Worm (Caenorhabditis elegans): ENCODE data around the gene mob-2.

ce11 chrX:13163185-13163584 is 6.7 kb downstream of the mob-2 start:
- TF ChIP-seq pha-4 (GFP tag; IDR thresholded peaks at IDR 0.05) = no peak
- no peak for TF ChIP-seq pha-4 (tag; optimal IDR thresholded peaks at IDR 0.05)
- no peak for TF ChIP-seq lin-13 (GFP tag; optimal IDR thresholded peaks at IDR 0.05)
- TF ChIP-seq unc-130 (GFP tag; optimal IDR thresholded peaks at IDR 0.05) = no peak
- TF ChIP-seq snpc-4 (tag; optimal IDR thresholded peaks at IDR 0.05) = no peak
- no peak for TF ChIP-seq nhr-25 (tag; optimal IDR thresholded peaks at IDR 0.05; ENCODE audit: borderline replicate concordance, insufficient read depth)
- peak; percentile 44 for TF ChIP-seq dve-1 (tag; optimal IDR thresholded peaks at IDR 0.05; ENCODE audit: insufficient read depth)
- TF ChIP-seq dmd-9 (GFP tag; IDR thresholded peaks at IDR 0.05) = no peak
- no peak for TF ChIP-seq dpl-1 (GFP tag; optimal IDR thresholded peaks at IDR 0.05)
- TF ChIP-seq ctbp-1 (GFP tag; IDR thresholded peaks at IDR 0.05) = no peak

Data from whole organism, L4 larva.